Fruit fly (Drosophila melanogaster): ENCODE results near the gene CG7443.

dm6 chr3R:8352961-8353728 lies 29.0 kb downstream of the CG7443 start:
- TF ChIP-seq CG8478 (optimal IDR thresholded peaks at IDR 0.05) (no peak), CTCF (optimal IDR thresholded peaks at IDR 0.05) (no peak)
